Worm (Caenorhabditis elegans) whole organism, young adult: Measurements from ENCODE around the gene F20D12.12.

Source experiments
- B0035.1 ChIP-seq: sonication (generic microtip); optimal IDR thresholded peaks from 2 replicates; lab custom pipeline; 2016; ENCODE audit warnings: missing genetic modification characterization, mild to moderate bottlenecking, missing compliant biosample characterization, missing genotype, missing genetic modification reagents
- F23B12.7 ChIP-seq: sonication (generic microtip); optimal IDR thresholded peaks from 2 replicates; lab custom pipeline; 2017; ENCODE audit warnings: missing genetic modification characterization, mild to moderate bottlenecking, missing compliant biosample characterization, antibody characterized with exemption, moderate library complexity; ENCODE audit not compliant: insufficient read depth
- F57C9.4 ChIP-seq: sonication (generic microtip); optimal IDR thresholded peaks from 2 replicates; lab custom pipeline; 2017; ENCODE audit warnings: mild to moderate bottlenecking, missing genetic modification characterization, missing compliant biosample characterization
- Y79H2A.3 ChIP-seq: fragments of 200-800 bp; sonication (Bioruptor generic); conservative IDR thresholded peaks from 2 replicates; pipeline ENCODE4 v1.3.6; 2022; ENCODE audit warnings: missing genetic modification reagents, missing genetic modification characterization, missing compliant biosample characterization
- ZK185.1 ChIP-seq: sonication (generic microtip); optimal IDR thresholded peaks from 2 replicates; lab custom pipeline; 2016; ENCODE audit warnings: mild to moderate bottlenecking, missing genetic modification characterization, missing compliant biosample characterization; ENCODE audit not compliant: poor library complexity, severe bottlenecking
- attf-5 ChIP-seq: fragments of 200-800 bp; sonication (Bioruptor generic); optimal IDR thresholded peaks from 2 replicates; lab custom pipeline; 2018; ENCODE audit warnings: mild to moderate bottlenecking, missing genetic modification characterization, missing compliant biosample characterization
- cebp-1 ChIP-seq, 2 experiments: fragments of 200-800 bp in 1 of 2; sonication (Bioruptor generic) in 1 of 2; sonication (generic microtip) in 1 of 2; IDR thresholded peaks in 1 of 2; optimal IDR thresholded peaks in 1 of 2; 2 replicates each; pipeline versions ENCODE4 v1.3.6 to Lab custom; 2017 to 2022; ENCODE audit warnings: missing compliant biosample characterization in 2 of 2, missing genetic modification characterization in 2 of 2, mild to moderate bottlenecking in 1 of 2, missing genetic modification reagents in 1 of 2, moderate library complexity in 1 of 2
- cebp-2 ChIP-seq: fragments of 200-800 bp; sonication (Bioruptor generic); IDR thresholded peaks from 2 replicates; pipeline ENCODE4 v1.3.6; 2022; ENCODE audit warnings: missing genetic modification characterization, missing compliant biosample characterization
- ceh-27 ChIP-seq: fragments of 200-800 bp; sonication (Bioruptor generic); optimal IDR thresholded peaks from 2 replicates; lab custom pipeline; 2018; ENCODE audit warnings: mild to moderate bottlenecking, missing genetic modification characterization, moderate library complexity, missing compliant biosample characterization
- die-1 ChIP-seq: sonication (generic microtip); optimal IDR thresholded peaks from 2 replicates; lab custom pipeline; 2016; ENCODE audit warnings: missing genotype, mild to moderate bottlenecking, missing genetic modification characterization, missing compliant biosample characterization
- dox-1 ChIP-seq: fragments of 200-800 bp; sonication (Bioruptor generic); IDR thresholded peaks from 2 replicates; pipeline ENCODE4 v1.3.6; 2022; ENCODE audit warnings: missing genetic modification reagents, missing genetic modification characterization, missing compliant biosample characterization
- dpff-1 ChIP-seq: sonication (generic microtip); optimal IDR thresholded peaks from 2 replicates; lab custom pipeline; 2017; ENCODE audit warnings: mild to moderate bottlenecking, missing genetic modification characterization, missing compliant biosample characterization
- egrh-3 ChIP-seq: fragments of 200-800 bp; sonication (Bioruptor generic); IDR thresholded peaks from 2 replicates; pipeline ENCODE4 v1.3.6; 2022; ENCODE audit warnings: missing genetic modification reagents, missing genetic modification characterization, missing compliant biosample characterization
- fkh-3 ChIP-seq: sonication (generic microtip); optimal IDR thresholded peaks from 2 replicates; lab custom pipeline; 2016; ENCODE audit warnings: mild to moderate bottlenecking, missing genetic modification characterization, missing compliant biosample characterization
- gei-17 ChIP-seq: fragments of 200-800 bp; sonication (Bioruptor generic); optimal IDR thresholded peaks from 2 replicates; lab custom pipeline; 2018; ENCODE audit warnings: mild to moderate bottlenecking, missing genetic modification characterization, missing compliant biosample characterization
- hmg-1.2 ChIP-seq: fragments of 200-800 bp; sonication (Bioruptor generic); IDR thresholded peaks from 2 replicates; pipeline ENCODE4 v1.3.6; 2022; ENCODE audit warnings: missing genetic modification reagents, missing genetic modification characterization, missing compliant biosample characterization
- hmg-20 ChIP-seq: fragments of 200-800 bp; sonication (Bioruptor generic); IDR thresholded peaks from 2 replicates; pipeline ENCODE4 v1.3.6; 2022; ENCODE audit warnings: missing genetic modification reagents, missing genetic modification characterization, missing compliant biosample characterization
- let-607 ChIP-seq, 2 experiments: fragments of 200-800 bp in 1 of 2; sonication (Bioruptor generic) in 1 of 2; sonication (generic microtip) in 1 of 2; optimal IDR thresholded peaks; 2 replicates each; lab custom pipeline; 2016 to 2018; ENCODE audit warnings: mild to moderate bottlenecking in 2 of 2, missing compliant biosample characterization in 2 of 2, missing genetic modification characterization in 2 of 2, moderate library complexity in 2 of 2, missing genotype in 1 of 2
- lin-26 ChIP-seq: fragments of 200-800 bp; sonication (Bioruptor generic); IDR thresholded peaks from 2 replicates; pipeline ENCODE4 v1.3.6; 2022; ENCODE audit warnings: missing genetic modification reagents, missing genetic modification characterization, missing compliant biosample characterization
- lin-35 ChIP-seq, 3 experiments: fragments of 150-350 bp in 2 of 3; sonication (generic microtip) in 1 of 3; optimal IDR thresholded peaks; 2 replicates each; lab custom pipeline; 2014 to 2018; ENCODE audit warnings: missing biosample characterization in 3 of 3, missing genetic modification characterization in 3 of 3, missing genetic modification reagents in 3 of 3
- madf-3 ChIP-seq: fragments of 200-800 bp; sonication (Bioruptor generic); IDR thresholded peaks from 2 replicates; pipeline ENCODE4 v1.3.6; 2022; ENCODE audit warnings: missing genetic modification reagents, missing genetic modification characterization, missing compliant biosample characterization
- madf-6 ChIP-seq: fragments of 200-800 bp; sonication (Bioruptor generic); IDR thresholded peaks from 2 replicates; pipeline ENCODE4 v1.3.6; 2022; ENCODE audit warnings: missing genetic modification reagents, missing genetic modification characterization, missing compliant biosample characterization
- nfya-1 ChIP-seq: sonication (generic microtip); optimal IDR thresholded peaks from 2 replicates; lab custom pipeline; 2017; ENCODE audit warnings: antibody characterized with exemption, missing compliant biosample characterization, missing genetic modification characterization, borderline replicate concordance; ENCODE audit not compliant: insufficient read depth
- nfya-2 ChIP-seq: fragments of 200-800 bp; sonication (Bioruptor generic); IDR thresholded peaks from 2 replicates; pipeline ENCODE4 v1.3.6; 2022; ENCODE audit warnings: missing genetic modification reagents, missing genetic modification characterization, missing compliant biosample characterization
- nfyb-1 ChIP-seq: fragments of 200-800 bp; sonication (Bioruptor generic); IDR thresholded peaks from 2 replicates; pipeline ENCODE4 v1.3.6; 2022; ENCODE audit warnings: missing genetic modification reagents, missing genetic modification characterization, missing compliant biosample characterization
- nhr-120 ChIP-seq: fragments of 200-800 bp; sonication (Bioruptor generic); IDR thresholded peaks from 2 replicates; pipeline ENCODE4 v1.3.6; 2022; ENCODE audit warnings: missing genetic modification characterization, missing compliant biosample characterization
- nhr-179 ChIP-seq: sonication (generic microtip); optimal IDR thresholded peaks from 2 replicates; lab custom pipeline; 2016; ENCODE audit warnings: mild to moderate bottlenecking, missing genetic modification characterization, missing compliant biosample characterization
- pha-4 ChIP-seq: fragments of 150-350 bp; sonication (generic microtip); optimal IDR thresholded peaks from 2 replicates; lab custom pipeline; 2014; ENCODE audit warnings: missing biosample characterization, missing genetic modification reagents, missing genetic modification characterization
- repo-1 ChIP-seq: sonication (generic microtip); optimal IDR thresholded peaks from 2 replicates; lab custom pipeline; 2017; ENCODE audit warnings: mild to moderate bottlenecking, missing genetic modification characterization, missing compliant biosample characterization
- somi-1 ChIP-seq: fragments of 200-800 bp; sonication (Bioruptor generic); optimal IDR thresholded peaks from 2 replicates; lab custom pipeline; 2018; ENCODE audit warnings: mild to moderate bottlenecking, missing genetic modification characterization, missing compliant biosample characterization
- tlf-1 ChIP-seq: fragments of 200-800 bp; sonication (Bioruptor generic); optimal IDR thresholded peaks from 2 replicates; lab custom pipeline; 2018; ENCODE audit warnings: mild to moderate bottlenecking, missing genetic modification characterization, missing compliant biosample characterization
- unc-62 ChIP-seq: fragments of 150-350 bp; optimal IDR thresholded peaks from 2 replicates; lab custom pipeline; 2014; ENCODE audit warnings: missing biosample characterization, missing genetic modification reagents, missing genetic modification characterization
- ztf-18 ChIP-seq: sonication (generic microtip); optimal IDR thresholded peaks from 2 replicates; lab custom pipeline; 2016; ENCODE audit warnings: missing genotype, mild to moderate bottlenecking, missing genetic modification characterization, missing compliant biosample characterization
- ztf-26 ChIP-seq: sonication (generic microtip); optimal IDR thresholded peaks from 2 replicates; lab custom pipeline; 2017; ENCODE audit warnings: missing genetic modification characterization, missing compliant biosample characterization

F20D12.12 gene

ce11 chrIV:7902221-7902904 lies 44.9 kb upstream of the F20D12.12 start, which contains the start of gene arp-11 (continued):
- TF ChIP-seq nhr-179 (tag; lab: Kevin White, UChicago) (no peak), dox-1 (GFP tag; lab: Robert Waterston, UW) (peak; percentile 61), ztf-18 (tag; lab: Kevin White, UChicago) (no peak), repo-1 (tag; lab: Kevin White, UChicago) (no peak), madf-6 (GFP tag; lab: Robert Waterston, UW) (peak; percentile 61; the same call in 1 of the 2 replicates), unc-62 (no peak), cebp-1 (GFP tag; IDR thresholded peaks at IDR 0.05; lab: Robert Waterston, UW) (no peak), cebp-1 (tag; optimal IDR thresholded peaks at IDR 0.05; lab: Kevin White, UChicago) (peak; percentile 60), pha-4 (tag; lab: Kevin White, UChicago) (no peak), dpff-1 (tag; lab: Kevin White, UChicago) (no peak), nfya-2 (no peak), somi-1 (GFP tag; lab: Kevin White, UChicago) (no peak), nfya-1 (tag; lab: Kevin White, UChicago) (no peak), let-607 (tag; optimal IDR thresholded peaks at IDR 0.05; lab: Kevin White, UChicago) (peak in 1 of 2 experiments; percentile 1), ZK185.1 (peak; percentile 56), Y79H2A.3 (GFP tag; lab: Robert Waterston, UW) (no peak), attf-5 (GFP tag; lab: Kevin White, UChicago) (peak; percentile 84), nfyb-1 (no peak), hmg-1.2 (GFP tag; lab: Robert Waterston, UW) (peak; percentile 31; the same call in 1 of the 2 replicates), hmg-20 (no peak), egrh-3 (GFP tag; lab: Robert Waterston, UW) (no peak), die-1 (no peak), F57C9.4 (no peak), B0035.1 (no peak), lin-26 (GFP tag; lab: Robert Waterston, UW) (no peak), fkh-3 (no peak), nhr-120 (GFP tag; lab: Robert Waterston, UW) (no peak), tlf-1 (GFP tag; lab: Kevin White, UChicago) (peak; percentile 0), gei-17 (GFP tag; lab: Kevin White, UChicago) (no peak), madf-3 (GFP tag; lab: Robert Waterston, UW) (no peak), F23B12.7 (tag; lab: Kevin White, UChicago) (peak; percentile 55)

ce11 chrIV:7903359-7903758 lies 43.9 kb upstream of the F20D12.12 start, which contains the start of gene C49H3.6:
Gene C49H3.6 (plus strand): TSS chrIV:7903738.
- TF ChIP-seq cebp-2 (GFP tag; lab: Robert Waterston, UW): no peak
- TF ChIP-seq cebp-1 (GFP tag; IDR thresholded peaks at IDR 0.05; lab: Robert Waterston, UW): no peak
- TF ChIP-seq cebp-1 (tag; optimal IDR thresholded peaks at IDR 0.05; lab: Kevin White, UChicago): peak; percentile 29
- peak; percentile 19; the same call in 1 of the 2 replicates for TF ChIP-seq madf-6 (GFP tag; lab: Robert Waterston, UW)
- TF ChIP-seq madf-3 (GFP tag; lab: Robert Waterston, UW): 0 out of 2 replicates have a peak, but pooled peaks have one; percentile 28
- TF ChIP-seq nfyb-1: peak; percentile 52; the same call in 1 of the 2 replicates
- TF ChIP-seq ztf-26 (tag; lab: Kevin White, UChicago): no peak
- peak in 1 of 3 experiments; percentile 63 for TF ChIP-seq lin-35 (GFP tag; optimal IDR thresholded peaks at IDR 0.05; lab: Kevin White, UChicago)
- TF ChIP-seq ceh-27 (GFP tag; lab: Kevin White, UChicago): peak; percentile 43
- TF ChIP-seq, all 124 proteins: peak for 6
